Worm (Caenorhabditis elegans) whole organism, L1 larva: ENCODE measurements around the gene pcp-2.

Experiments
- C04F5.9 ChIP-seq: sonication (generic microtip); optimal IDR thresholded peaks from 2 replicates; lab custom pipeline; 2016; ENCODE audit warnings: missing genetic modification characterization, missing compliant biosample characterization
- C16A3.4 ChIP-seq: fragments of 150-350 bp; optimal IDR thresholded peaks from 2 replicates; lab custom pipeline; 2014; ENCODE audit warnings: missing biosample characterization, missing genetic modification characterization
- Y116A8C.19 ChIP-seq: sonication (generic microtip); optimal IDR thresholded peaks from 2 replicates; lab custom pipeline; 2016; ENCODE audit warnings: missing compliant biosample characterization, missing genetic modification characterization, borderline replicate concordance
- aha-1 ChIP-seq: fragments of 150-350 bp; optimal IDR thresholded peaks from 2 replicates; lab custom pipeline; 2014; ENCODE audit warnings: missing biosample characterization, missing genetic modification characterization
- aly-2 ChIP-seq: fragments of 150-350 bp; optimal IDR thresholded peaks from 2 replicates; lab custom pipeline; 2014; ENCODE audit warnings: missing biosample characterization, missing genetic modification characterization
- blmp-1 ChIP-seq: fragments of 150-350 bp; optimal IDR thresholded peaks from 2 replicates; lab custom pipeline; 2014; ENCODE audit warnings: missing biosample characterization, missing genetic modification characterization
- ceh-8 ChIP-seq: fragments of 200-800 bp; sonication (Bioruptor generic); optimal IDR thresholded peaks from 2 replicates; lab custom pipeline; 2018; ENCODE audit warnings: mild to moderate bottlenecking, missing genetic modification characterization, moderate library complexity, missing compliant biosample characterization
- ceh-82 ChIP-seq, 3 experiments: fragments of 150-350 bp in 1 of 3; sonication (generic microtip) in 2 of 3; optimal IDR thresholded peaks; 2 replicates each; lab custom pipeline; 2014 to 2017; ENCODE audit warnings: missing biosample characterization in 3 of 3, missing genetic modification characterization in 3 of 3
- ceh-88 ChIP-seq: fragments of 200-800 bp; sonication (Bioruptor generic); IDR thresholded peaks from 2 replicates; pipeline ENCODE4 v1.3.6; 2022; ENCODE audit warnings: missing genetic modification characterization, missing compliant biosample characterization
- ces-1 ChIP-seq: fragments of 150-350 bp; optimal IDR thresholded peaks from 2 replicates; lab custom pipeline; 2014; ENCODE audit warnings: missing biosample characterization, missing genetic modification reagents, missing genetic modification characterization
- dpl-1 ChIP-seq, 3 experiments: fragments of 150-350 bp in 2 of 3; sonication (generic microtip) in 1 of 3; optimal IDR thresholded peaks; 2 replicates each; lab custom pipeline; 2014 to 2017; ENCODE audit warnings: missing biosample characterization in 3 of 3, missing genetic modification characterization in 3 of 3, missing genetic modification reagents in 3 of 3
- dsc-1 ChIP-seq: sonication (generic microtip); optimal IDR thresholded peaks from 2 replicates; lab custom pipeline; 2016; ENCODE audit warnings: mild to moderate bottlenecking, missing genetic modification characterization, missing compliant biosample characterization
- efl-1 ChIP-seq, 4 experiments: fragments of 150-350 bp; optimal IDR thresholded peaks in 3 of 4; peaks in 1 of 4; 1 replicate in 1 of 4; 2 replicates in 3 of 4; lab custom pipeline; 2014; ENCODE audit warnings: missing biosample characterization in 2 of 4, missing genetic modification characterization in 2 of 4, missing genetic modification reagents in 2 of 4
- efl-3 ChIP-seq: fragments of 200-800 bp; sonication (Bioruptor generic); optimal IDR thresholded peaks from 2 replicates; lab custom pipeline; 2018; ENCODE audit warnings: mild to moderate bottlenecking, missing genetic modification characterization, missing compliant biosample characterization
- egl-27 ChIP-seq, 2 experiments: fragments of 150-350 bp in 1 of 2; sonication (generic microtip); optimal IDR thresholded peaks; 3 replicates each; lab custom pipeline; 2017 to 2018; ENCODE audit warnings: missing biosample characterization in 2 of 2, missing genetic modification characterization in 2 of 2, missing genetic modification reagents in 2 of 2
- elt-2 ChIP-seq: sonication (generic microtip); optimal IDR thresholded peaks from 2 replicates; lab custom pipeline; 2016; ENCODE audit warnings: missing genetic modification characterization, mild to moderate bottlenecking, inconsistent platforms, missing compliant biosample characterization, missing genetic modification reagents
- fkh-4 ChIP-seq: sonication (generic microtip); optimal IDR thresholded peaks from 2 replicates; lab custom pipeline; 2016; ENCODE audit warnings: missing compliant biosample characterization, missing genetic modification characterization, borderline replicate concordance
- fkh-8 ChIP-seq: sonication (generic microtip); optimal IDR thresholded peaks from 2 replicates; lab custom pipeline; 2016; ENCODE audit warnings: mild to moderate bottlenecking, missing genetic modification characterization, missing compliant biosample characterization
- hlh-17 ChIP-seq: fragments of 200-800 bp; sonication (Bioruptor generic); optimal IDR thresholded peaks from 2 replicates; lab custom pipeline; 2018; ENCODE audit warnings: missing genetic modification characterization, mild to moderate bottlenecking, missing compliant biosample characterization, moderate library complexity, borderline replicate concordance
- hlh-4 ChIP-seq: sonication (generic microtip); optimal IDR thresholded peaks from 2 replicates; lab custom pipeline; 2016; ENCODE audit warnings: mild to moderate bottlenecking, missing genetic modification characterization, missing compliant biosample characterization
- jun-1 ChIP-seq: fragments of 150-350 bp; optimal IDR thresholded peaks from 2 replicates; lab custom pipeline; 2014; ENCODE audit warnings: missing biosample characterization, missing genetic modification reagents, missing genetic modification characterization
- lin-13 ChIP-seq: fragments of 150-350 bp; optimal IDR thresholded peaks from 2 replicates; lab custom pipeline; 2014; ENCODE audit warnings: missing biosample characterization, missing genetic modification reagents, missing genetic modification characterization
- lin-14 ChIP-seq: fragments of 200-800 bp; sonication (Bioruptor generic); optimal IDR thresholded peaks from 2 replicates; lab custom pipeline; 2018; ENCODE audit warnings: mild to moderate bottlenecking, missing genetic modification characterization, moderate library complexity, missing compliant biosample characterization
- lin-15B ChIP-seq: fragments of 150-350 bp; sonication (generic microtip); optimal IDR thresholded peaks from 3 replicates; lab custom pipeline; 2014; ENCODE audit warnings: missing biosample characterization, missing genetic modification characterization
- lin-35 ChIP-seq, 2 experiments: fragments of 150-350 bp; optimal IDR thresholded peaks; 2 replicates each; lab custom pipeline; 2014; ENCODE audit warnings: missing biosample characterization in 2 of 2, missing genetic modification characterization in 2 of 2, missing genetic modification reagents in 2 of 2
- lin-39 ChIP-seq: fragments of 150-350 bp; optimal IDR thresholded peaks from 2 replicates; lab custom pipeline; 2014; ENCODE audit warnings: missing biosample characterization, missing genetic modification reagents, missing genetic modification characterization
- lir-3 ChIP-seq: sonication (generic microtip); optimal IDR thresholded peaks from 2 replicates; lab custom pipeline; 2016; ENCODE audit warnings: mild to moderate bottlenecking, missing genetic modification characterization, moderate library complexity, missing compliant biosample characterization; ENCODE audit not compliant: poor library complexity
- lsy-2 ChIP-seq, 2 experiments: fragments of 150-350 bp; optimal IDR thresholded peaks; 2 replicates each; lab custom pipeline; 2014; ENCODE audit warnings: missing biosample characterization in 2 of 2, missing genetic modification characterization in 2 of 2
- mab-9 ChIP-seq: fragments of 200-800 bp; sonication (Bioruptor generic); IDR thresholded peaks from 2 replicates; pipeline ENCODE4 v1.3.6; 2022; ENCODE audit warnings: missing genetic modification reagents, missing genetic modification characterization, missing compliant biosample characterization
- mdl-1 ChIP-seq, 2 experiments: fragments of 150-350 bp; optimal IDR thresholded peaks; 2 replicates each; lab custom pipeline; 2014 to 2017; ENCODE audit warnings: missing biosample characterization in 2 of 2, missing genetic modification characterization in 2 of 2, inconsistent platforms in 1 of 2
- mep-1 ChIP-seq: fragments of 150-350 bp; optimal IDR thresholded peaks from 2 replicates; lab custom pipeline; 2014; ENCODE audit warnings: missing biosample characterization, missing genetic modification characterization
- nhr-11 ChIP-seq: fragments of 150-350 bp; optimal IDR thresholded peaks from 2 replicates; lab custom pipeline; 2014; ENCODE audit warnings: missing biosample characterization, missing genetic modification characterization
- nhr-12 ChIP-seq: sonication (generic microtip); optimal IDR thresholded peaks from 2 replicates; lab custom pipeline; 2017; ENCODE audit warnings: missing biosample characterization, missing genetic modification characterization
- nhr-20 ChIP-seq: sonication (generic microtip); optimal IDR thresholded peaks from 2 replicates; lab custom pipeline; 2016; ENCODE audit warnings: mild to moderate bottlenecking, missing genetic modification characterization, missing compliant biosample characterization
- nhr-237 ChIP-seq: fragments of 150-350 bp; optimal IDR thresholded peaks from 2 replicates; lab custom pipeline; 2014; ENCODE audit warnings: missing biosample characterization, missing genetic modification characterization
- nhr-47 ChIP-seq: sonication (generic microtip); optimal IDR thresholded peaks from 2 replicates; lab custom pipeline; 2016; ENCODE audit warnings: mild to moderate bottlenecking, missing genetic modification characterization, moderate library complexity, missing compliant biosample characterization
- nhr-76 ChIP-seq: sonication (generic microtip); optimal IDR thresholded peaks from 2 replicates; lab custom pipeline; 2017; ENCODE audit warnings: missing biosample characterization, missing genetic modification characterization
- nhr-84 ChIP-seq: sonication (generic microtip); optimal IDR thresholded peaks from 2 replicates; lab custom pipeline; 2017; ENCODE audit warnings: missing biosample characterization, missing genetic modification characterization
- nhr-85 ChIP-seq: sonication (generic microtip); peaks from one replicate; lab custom pipeline; 2016; ENCODE audit warnings: missing genetic modification characterization, inconsistent platforms, missing compliant biosample characterization
- pax-3 ChIP-seq: fragments of 200-800 bp; sonication (Bioruptor generic); optimal IDR thresholded peaks from 2 replicates; lab custom pipeline; 2018; ENCODE audit warnings: mild to moderate bottlenecking, missing genetic modification characterization, moderate library complexity, missing compliant biosample characterization
- pqm-1 ChIP-seq: sonication (generic microtip); optimal IDR thresholded peaks from 3 replicates; lab custom pipeline; 2017; ENCODE audit warnings: missing biosample characterization, missing genetic modification characterization
- snpc-4 ChIP-seq: fragments of 150-350 bp; optimal IDR thresholded peaks from 2 replicates; lab custom pipeline; 2014; ENCODE audit warnings: missing biosample characterization, missing genetic modification characterization
- snu-23 ChIP-seq: sonication (generic microtip); optimal IDR thresholded peaks from 2 replicates; lab custom pipeline; 2016; ENCODE audit warnings: missing genetic modification characterization, missing compliant biosample characterization
- sox-4 ChIP-seq: sonication (generic microtip); optimal IDR thresholded peaks from 2 replicates; lab custom pipeline; 2016; ENCODE audit warnings: missing genetic modification characterization, missing compliant biosample characterization
- sup-37 ChIP-seq: fragments of 200-800 bp; sonication (Bioruptor generic); optimal IDR thresholded peaks from 2 replicates; lab custom pipeline; 2018; ENCODE audit warnings: mild to moderate bottlenecking, missing genetic modification characterization, missing compliant biosample characterization
- tbx-2 ChIP-seq: sonication (generic microtip); optimal IDR thresholded peaks from 2 replicates; lab custom pipeline; 2016; ENCODE audit warnings: missing genetic modification characterization, missing compliant biosample characterization
- unc-130 ChIP-seq: fragments of 150-350 bp; optimal IDR thresholded peaks from 2 replicates; lab custom pipeline; 2017; ENCODE audit warnings: missing biosample characterization, missing genetic modification characterization, inconsistent platforms
- unc-30 ChIP-seq: sonication (generic microtip); optimal IDR thresholded peaks from 2 replicates; lab custom pipeline; 2017; ENCODE audit warnings: missing biosample characterization, missing genetic modification characterization
- unc-62 ChIP-seq: fragments of 150-350 bp; optimal IDR thresholded peaks from 2 replicates; lab custom pipeline; 2014; ENCODE audit warnings: missing biosample characterization, missing genetic modification reagents, missing genetic modification characterization
- unc-98 ChIP-seq: fragments of 200-800 bp; sonication (Bioruptor generic); IDR thresholded peaks from 2 replicates; pipeline ENCODE4 v1.3.6; 2022; ENCODE audit warnings: missing genetic modification characterization, missing compliant biosample characterization
- xbp-1 ChIP-seq: sonication (generic microtip); optimal IDR thresholded peaks from 2 replicates; lab custom pipeline; 2016; ENCODE audit warnings: missing genetic modification characterization, missing compliant biosample characterization
- ztf-11 ChIP-seq, 2 experiments: sonication (generic microtip); optimal IDR thresholded peaks; 2 replicates each; lab custom pipeline; 2016 to 2017; ENCODE audit warnings: missing genetic modification characterization in 2 of 2, missing biosample characterization in 1 of 2, missing compliant biosample characterization in 1 of 2
- ztf-4 ChIP-seq: fragments of 150-350 bp; optimal IDR thresholded peaks from 2 replicates; lab custom pipeline; 2014; ENCODE audit warnings: missing biosample characterization, missing genetic modification characterization

The pcp-2 gene

DNA sequence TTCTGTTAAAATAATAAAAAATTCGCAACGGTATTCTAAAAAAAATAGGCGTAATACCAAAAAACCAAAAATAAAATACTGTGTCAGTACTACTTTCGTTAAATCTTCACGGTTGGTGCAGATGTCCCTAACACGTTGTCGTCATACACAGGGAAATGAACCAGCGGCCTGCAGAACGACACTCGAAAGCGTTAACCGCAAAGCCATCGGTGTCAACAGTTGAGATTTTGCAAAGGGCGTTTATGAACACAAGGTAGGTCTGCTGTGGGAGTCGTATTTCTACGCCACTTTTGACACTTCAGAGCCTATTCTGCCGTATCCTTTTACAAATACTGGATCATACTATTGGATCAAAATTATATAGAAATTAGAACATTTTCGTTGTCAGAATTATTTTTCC is 26.3 kb upstream of the pcp-2 start:
- peak; percentile 43 for TF ChIP-seq jun-1 (tag; lab: Kevin White, UChicago)
- TF ChIP-seq lsy-2 (tag; optimal IDR thresholded peaks at IDR 0.05; lab: Kevin White, UChicago) = peak; percentile 64 to 72
- no peak for TF ChIP-seq unc-62 (GFP tag; lab: Kevin White, UChicago)
- no peak for TF ChIP-seq unc-30 (tag; lab: Kevin White, UChicago)
- peak; percentile 60 for TF ChIP-seq nhr-85 (tag; lab: Kevin White, UChicago)
- peak; percentile 72 for TF ChIP-seq xbp-1 (tag; lab: Kevin White, UChicago)
- no peak for TF ChIP-seq nhr-76 (tag; lab: Kevin White, UChicago)
- peak in 1 of 2 experiments; percentile 86 for TF ChIP-seq mdl-1 (tag; optimal IDR thresholded peaks at IDR 0.05; lab: Kevin White, UChicago)
- TF ChIP-seq hlh-4 = no peak
- peak; percentile 31 to 56 (median 53) for TF ChIP-seq dpl-1 (GFP tag; optimal IDR thresholded peaks at IDR 0.05; lab: Kevin White, UChicago)
- TF ChIP-seq lin-13 (GFP tag; lab: Kevin White, UChicago) = peak; percentile 53
- peak; percentile 79 for TF ChIP-seq C16A3.4 (tag; lab: Kevin White, UChicago)
- TF ChIP-seq C04F5.9 (tag; lab: Kevin White, UChicago) = no peak
- TF ChIP-seq ztf-11 (tag; optimal IDR thresholded peaks at IDR 0.05; lab: Kevin White, UChicago) = peak in 1 of 2 experiments; percentile 39
- TF ChIP-seq snpc-4 (tag; lab: Kevin White, UChicago) = peak; percentile 16
- TF ChIP-seq nhr-11 (tag; lab: Kevin White, UChicago) = no peak
- no peak for TF ChIP-seq pqm-1 (tag; lab: Kevin White, UChicago)
- peak in 2 of 3 experiments; percentile 47 to 66 for TF ChIP-seq ceh-82 (tag; optimal IDR thresholded peaks at IDR 0.05; lab: Kevin White, UChicago)
- no peak for TF ChIP-seq egl-27 (tag; optimal IDR thresholded peaks at IDR 0.05; lab: Kevin White, UChicago)
- TF ChIP-seq unc-98 (GFP tag; lab: Robert Waterston, UW) = no peak
- TF ChIP-seq hlh-17 (GFP tag; lab: Kevin White, UChicago) = no peak
- TF ChIP-seq lin-15B (tag; lab: Kevin White, UChicago) = no peak
- TF ChIP-seq sox-4 (tag; lab: Kevin White, UChicago) = no peak
- peak; percentile 89 for TF ChIP-seq snu-23 (GFP tag; lab: Kevin White, UChicago)
- TF ChIP-seq mep-1 (tag; lab: Kevin White, UChicago) = peak; percentile 85
- TF ChIP-seq fkh-8 = peak; percentile 63
- no peak for TF ChIP-seq lin-39 (tag; lab: Kevin White, UChicago)
- TF ChIP-seq ceh-88 (GFP tag; lab: Robert Waterston, UW) = no peak
- TF ChIP-seq blmp-1 = peak; percentile 23
- TF ChIP-seq ztf-4 = no peak
- TF ChIP-seq mab-9 = no peak
- no peak for TF ChIP-seq ces-1
- TF ChIP-seq nhr-237 = no peak
- peak; percentile 79 for TF ChIP-seq dsc-1
- TF ChIP-seq tbx-2 (tag; lab: Kevin White, UChicago) = peak; percentile 66
- peak; percentile 59 to 62 for TF ChIP-seq efl-1 (optimal IDR thresholded peaks at IDR 0.05; lab: Kevin White, UChicago)
- peak; percentile 46 to 94 for TF ChIP-seq efl-1 (GFP tag; optimal IDR thresholded peaks at IDR 0.05 in 1 of 2; lab: Kevin White, UChicago)
- TF ChIP-seq nhr-47 (tag; lab: Kevin White, UChicago) = peak; percentile 78
- no peak for TF ChIP-seq nhr-12 (tag; lab: Kevin White, UChicago)
- TF ChIP-seq ceh-8 = peak; percentile 6
- peak; percentile 0 for TF ChIP-seq sup-37 (GFP tag; lab: Kevin White, UChicago)
- peak; percentile 49 for TF ChIP-seq lir-3 (tag; lab: Kevin White, UChicago)
- TF ChIP-seq Y116A8C.19 (tag; lab: Kevin White, UChicago) = no peak
- no peak for TF ChIP-seq pax-3 (tag; lab: Kevin White, UChicago)
- peak; percentile 5 for TF ChIP-seq efl-3 (GFP tag; lab: Kevin White, UChicago)
- TF ChIP-seq elt-2 (tag; lab: Kevin White, UChicago) = no peak
- TF ChIP-seq fkh-4 = no peak
- peak; percentile 44 for TF ChIP-seq aly-2 (tag; lab: Kevin White, UChicago)
- peak; percentile 74 for TF ChIP-seq nhr-20 (tag; lab: Kevin White, UChicago)
- TF ChIP-seq lin-35 (GFP tag; optimal IDR thresholded peaks at IDR 0.05; lab: Kevin White, UChicago) = peak; percentile 48 to 82
- TF ChIP-seq lin-14 = peak; percentile 69
- no peak for TF ChIP-seq aha-1 (tag; lab: Kevin White, UChicago)
- no peak for TF ChIP-seq nhr-84 (tag; lab: Kevin White, UChicago)
- TF ChIP-seq unc-130 (tag; lab: Kevin White, UChicago) = peak; percentile 80
